Worm (Caenorhabditis elegans) whole organism, L4 larva: ENCODE data around the gene snf-3.
A peak's percentile ranks its signal among the peaks of the same experiment; 100 is the strongest.

Source experiments
- Y105C5A.15 ChIP-seq: fragments of 200-800 bp; sonication (Bioruptor generic); IDR thresholded peaks from 2 replicates; pipeline ENCODE4 v1.3.6; 2022; ENCODE audit warnings: missing genetic modification characterization, missing compliant biosample characterization
- Y48G9A.11 ChIP-seq: fragments of 200-800 bp; sonication (Bioruptor generic); IDR thresholded peaks from 2 replicates; pipeline ENCODE4 v1.3.6; 2022; ENCODE audit warnings: missing genetic modification reagents, missing genetic modification characterization, missing compliant biosample characterization
- Y5F2A.4 ChIP-seq: fragments of 200-800 bp; sonication (Bioruptor generic); optimal IDR thresholded peaks from 2 replicates; lab custom pipeline; 2018; ENCODE audit warnings: mild to moderate bottlenecking, missing genetic modification characterization, missing compliant biosample characterization
- Y75B8A.6 ChIP-seq: fragments of 200-800 bp; sonication (Bioruptor generic); IDR thresholded peaks from 2 replicates; pipeline ENCODE4 v1.3.6; 2022; ENCODE audit warnings: missing genetic modification reagents, missing genetic modification characterization, missing compliant biosample characterization
- ZK337.2 ChIP-seq: fragments of 200-800 bp; sonication (Bioruptor generic); IDR thresholded peaks from 2 replicates; pipeline ENCODE4 v1.3.6; 2022; ENCODE audit warnings: missing genetic modification reagents, missing genetic modification characterization, missing compliant biosample characterization
- aha-1 ChIP-seq: fragments of 150-350 bp; peaks from one replicate; lab custom pipeline; 2014; ENCODE audit warnings: missing biosample characterization, missing genetic modification characterization
- dmd-9 ChIP-seq: fragments of 200-800 bp; sonication (Bioruptor generic); IDR thresholded peaks from 2 replicates; pipeline ENCODE4 v1.3.6; 2022; ENCODE audit warnings: missing genetic modification reagents, missing genetic modification characterization, missing compliant biosample characterization
- duxl-1 ChIP-seq: sonication (generic microtip); optimal IDR thresholded peaks from 2 replicates; lab custom pipeline; 2016; ENCODE audit warnings: mild to moderate bottlenecking, missing genetic modification characterization, moderate library complexity, missing compliant biosample characterization; ENCODE audit not compliant: poor library complexity
- egl-43 ChIP-seq: fragments of 200-800 bp; sonication (Bioruptor generic); IDR thresholded peaks from 2 replicates; pipeline ENCODE4 v1.3.6; 2022; ENCODE audit warnings: missing genetic modification reagents, missing genetic modification characterization, missing compliant biosample characterization
- gei-8 ChIP-seq: fragments of 200-800 bp; sonication (Bioruptor generic); optimal IDR thresholded peaks from 2 replicates; lab custom pipeline; 2018; ENCODE audit warnings: mild to moderate bottlenecking, missing genetic modification characterization, missing compliant biosample characterization
- hlh-30 ChIP-seq: sonication (generic microtip); optimal IDR thresholded peaks from 2 replicates; lab custom pipeline; 2017; ENCODE audit warnings: antibody characterized with exemption, mild to moderate bottlenecking, missing genetic modification characterization, missing compliant biosample characterization; ENCODE audit not compliant: insufficient read depth
- hmg-1.1 ChIP-seq: fragments of 200-800 bp; sonication (Bioruptor generic); IDR thresholded peaks from 2 replicates; pipeline ENCODE4 v1.3.6; 2022; ENCODE audit warnings: missing genetic modification reagents, missing genetic modification characterization, missing compliant biosample characterization
- lim-7 ChIP-seq: fragments of 200-800 bp; sonication (Bioruptor generic); IDR thresholded peaks from 2 replicates; pipeline ENCODE4 v1.3.6; 2022; ENCODE audit warnings: missing genetic modification characterization, missing compliant biosample characterization
- lin-29 ChIP-seq: fragments of 200-800 bp; sonication (Bioruptor generic); IDR thresholded peaks from 2 replicates; pipeline ENCODE4 v1.3.6; 2022; ENCODE audit warnings: missing genetic modification reagents, missing genetic modification characterization, missing compliant biosample characterization
- lin-38 ChIP-seq: fragments of 200-800 bp; sonication (Bioruptor generic); IDR thresholded peaks from 2 replicates; pipeline ENCODE4 v1.3.6; 2022; ENCODE audit warnings: missing genetic modification reagents, missing genetic modification characterization, missing compliant biosample characterization
- lsy-2 ChIP-seq, 2 experiments: fragments of 150-350 bp in 1 of 2; sonication (generic microtip) in 1 of 2; optimal IDR thresholded peaks; 2 replicates each; lab custom pipeline; 2014 to 2017; ENCODE audit warnings: missing biosample characterization in 2 of 2, missing genetic modification characterization in 2 of 2
- mdl-1 ChIP-seq, 2 experiments: fragments of 150-350 bp in 1 of 2; sonication (generic microtip) in 1 of 2; optimal IDR thresholded peaks; 2 replicates each; lab custom pipeline; 2014 to 2017; ENCODE audit warnings: missing biosample characterization in 2 of 2, missing genetic modification characterization in 2 of 2
- mep-1 ChIP-seq: fragments of 150-350 bp; sonication (generic microtip); optimal IDR thresholded peaks from 3 replicates; lab custom pipeline; 2014; ENCODE audit warnings: missing biosample characterization, missing genetic modification characterization
- mxl-2 ChIP-seq: fragments of 200-800 bp; sonication (Bioruptor generic); conservative IDR thresholded peaks from 2 replicates; pipeline ENCODE4 v1.3.6; 2022; ENCODE audit warnings: missing genetic modification reagents, missing genetic modification characterization, missing compliant biosample characterization
- mxl-3 ChIP-seq: fragments of 200-800 bp; sonication (Bioruptor generic); optimal IDR thresholded peaks from 2 replicates; lab custom pipeline; 2018; ENCODE audit warnings: mild to moderate bottlenecking, missing genetic modification characterization, missing compliant biosample characterization
- nhr-237 ChIP-seq: sonication (generic microtip); optimal IDR thresholded peaks from 2 replicates; lab custom pipeline; 2017; ENCODE audit warnings: missing biosample characterization, missing genetic modification characterization
- nhr-28 ChIP-seq: fragments of 150-350 bp; optimal IDR thresholded peaks from 2 replicates; lab custom pipeline; 2014; ENCODE audit warnings: missing biosample characterization, missing genetic modification characterization
- nhr-48 ChIP-seq: sonication (generic microtip); optimal IDR thresholded peaks from 2 replicates; lab custom pipeline; 2016; ENCODE audit warnings: mild to moderate bottlenecking, missing genetic modification characterization, missing compliant biosample characterization
- rbr-2 ChIP-seq: sonication (generic microtip); optimal IDR thresholded peaks from 2 replicates; lab custom pipeline; 2016; ENCODE audit warnings: missing genotype, missing genetic modification characterization, missing compliant biosample characterization
- sdz-12 ChIP-seq: fragments of 200-800 bp; sonication (Bioruptor generic); optimal IDR thresholded peaks from 2 replicates; lab custom pipeline; 2018; ENCODE audit warnings: mild to moderate bottlenecking, missing genetic modification characterization, missing compliant biosample characterization
- skn-1 ChIP-seq: fragments of 150-350 bp; optimal IDR thresholded peaks from 2 replicates; lab custom pipeline; 2014; ENCODE audit warnings: missing biosample characterization, missing genetic modification characterization
- snpc-4 ChIP-seq: fragments of 150-350 bp; optimal IDR thresholded peaks from 2 replicates; lab custom pipeline; 2014; ENCODE audit warnings: missing biosample characterization, missing genetic modification characterization
- spr-1 ChIP-seq: sonication (generic microtip); optimal IDR thresholded peaks from 2 replicates; lab custom pipeline; 2016; ENCODE audit warnings: mild to moderate bottlenecking, missing genetic modification characterization, missing compliant biosample characterization
- unc-62 ChIP-seq, 3 experiments: fragments of 150-350 bp in 1 of 3; sonication (generic microtip); optimal IDR thresholded peaks in 2 of 3; peaks in 1 of 3; 1 replicate in 1 of 3; 2 replicates in 2 of 3; lab custom pipeline; 2014 to 2017; ENCODE audit warnings: missing biosample characterization in 3 of 3, missing genetic modification characterization in 3 of 3, missing genetic modification reagents in 3 of 3, missing genotype in 1 of 3
- zip-2 ChIP-seq: fragments of 150-350 bp; optimal IDR thresholded peaks from 2 replicates; lab custom pipeline; 2014; ENCODE audit warnings: missing biosample characterization, missing genetic modification characterization
- ztf-7 ChIP-seq: fragments of 150-350 bp; optimal IDR thresholded peaks from 2 replicates; lab custom pipeline; 2014; ENCODE audit warnings: missing biosample characterization, missing genetic modification characterization

The snf-3 gene

ce11 chrII:1085546-1085945 lies 6.3 kb upstream of the snf-3 start:
- TF ChIP-seq ZK337.2 (GFP tag; lab: Robert Waterston, UW), result no peak
- no peak for TF ChIP-seq spr-1 (tag; lab: Kevin White, UChicago)
- TF ChIP-seq Y48G9A.11 (GFP tag; lab: Robert Waterston, UW), result no peak
- TF ChIP-seq mxl-2 (GFP tag; lab: Robert Waterston, UW), result no peak
- TF ChIP-seq hmg-1.1 (GFP tag; lab: Robert Waterston, UW), result no peak
- no peak for TF ChIP-seq egl-43 (GFP tag; lab: Robert Waterston, UW)
- no peak for TF ChIP-seq zip-2
- TF ChIP-seq lin-29, result no peak
- TF ChIP-seq Y75B8A.6 (GFP tag; lab: Robert Waterston, UW), result no peak
- no peak for TF ChIP-seq dmd-9 (GFP tag; lab: Robert Waterston, UW)
- TF ChIP-seq aha-1 (tag; lab: Kevin White, UChicago), result no peak

DNA sequence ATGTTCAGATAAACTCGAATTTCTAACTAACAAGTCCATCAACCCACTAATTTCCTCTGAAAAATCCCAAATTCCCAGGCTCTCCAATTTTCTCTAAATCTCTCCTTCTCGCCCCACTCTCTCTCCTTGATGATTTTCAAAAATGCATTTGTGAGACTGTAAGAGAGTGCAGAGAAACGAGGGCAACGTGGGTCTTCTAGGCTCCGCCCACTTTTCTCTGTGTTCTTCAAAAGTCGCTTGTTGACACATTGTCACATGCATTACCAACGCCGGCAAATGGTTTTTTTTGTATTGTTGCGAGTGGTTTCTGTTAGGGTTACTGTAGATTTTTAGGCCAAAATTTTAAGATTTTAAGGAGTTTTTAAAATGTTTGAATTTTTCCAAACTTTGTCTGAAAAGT lies 5.3 kb upstream of the snf-3 start:
- TF ChIP-seq hlh-30 (tag; lab: Kevin White, UChicago) (peak; percentile 31), Y5F2A.4 (GFP tag; lab: Kevin White, UChicago) (no peak), skn-1 (tag; lab: Kevin White, UChicago) (no peak), sdz-12 (no peak), lsy-2 (tag; optimal IDR thresholded peaks at IDR 0.05; lab: Kevin White, UChicago) (no peak), mep-1 (tag; lab: Kevin White, UChicago) (no peak), dmd-9 (GFP tag; lab: Robert Waterston, UW) (no peak), mxl-3 (GFP tag; lab: Kevin White, UChicago) (no peak), mdl-1 (tag; optimal IDR thresholded peaks at IDR 0.05; lab: Kevin White, UChicago) (peak in 1 of 2 experiments; percentile 40)

- TF ChIP-seq lim-7 (GFP tag; lab: Robert Waterston, UW) (no peak), Y48G9A.11 (GFP tag; lab: Robert Waterston, UW) (no peak), gei-8 (GFP tag; lab: Kevin White, UChicago) (no peak), zip-2 (no peak), duxl-1 (tag; lab: Kevin White, UChicago) (no peak), Y105C5A.15 (GFP tag; lab: Robert Waterston, UW) (no peak), lin-38 (0 out of 2 replicates have a peak, but pooled peaks have one; percentile 25), rbr-2 (no peak)
- TF ChIP-seq, all 104 proteins: peak for 1
These were observed 3.1 kb upstream of the snf-3 start for ce11 chrII:1088527-1089230.

- TF ChIP-seq snpc-4, result no peak
- peak; percentile 41 for TF ChIP-seq nhr-28 (tag; lab: Kevin White, UChicago)
These were observed 1.1 kb upstream of the snf-3 start for ce11 chrII:1090743-1091142.

DNA sequence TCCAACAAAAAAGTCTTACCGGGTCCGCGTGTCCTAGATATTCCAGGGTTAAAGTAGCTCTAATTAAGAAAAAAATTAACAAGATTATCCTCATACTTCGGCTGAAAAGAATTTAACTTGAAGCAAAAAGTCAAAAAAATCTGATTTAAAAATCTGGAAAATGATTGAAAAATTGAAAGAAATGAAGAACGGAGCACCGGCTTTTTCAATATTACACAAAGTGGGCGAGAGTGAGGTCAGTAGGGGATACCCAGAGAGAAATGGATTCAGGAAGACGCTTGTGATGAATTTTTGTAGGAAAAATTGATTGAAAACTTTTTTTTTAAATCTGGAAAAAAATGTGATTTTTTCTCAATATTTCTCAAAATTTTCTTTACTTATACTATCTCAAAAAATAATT lies 8.9 kb downstream of the snf-3 start, which contains the start of gene pho-14:
Gene pho-14 (minus strand): TSS at position 101 of the 400 bp plus-strand sequence.
- TF ChIP-seq egl-43 (GFP tag; lab: Robert Waterston, UW), result no peak
- TF ChIP-seq nhr-237 (tag; lab: Kevin White, UChicago), result no peak
- TF ChIP-seq unc-62 (GFP tag; optimal IDR thresholded peaks at IDR 0.05 in 1 of 2; lab: Kevin White, UChicago), result no peak
- no peak for TF ChIP-seq unc-62 (tag; optimal IDR thresholded peaks at IDR 0.05; lab: Kevin White, UChicago)
- TF ChIP-seq nhr-48 (tag; lab: Kevin White, UChicago), result no peak
- no peak for TF ChIP-seq lin-29
- TF ChIP-seq ztf-7 (tag; lab: Kevin White, UChicago), result no peak
